Fruit fly (Drosophila melanogaster) whole organism, prepupa: Measurements from ENCODE around the gene CG14362.

Experiments used
- CG10631 ChIP-seq: fragments of 200-800 bp; sonication (Bioruptor generic); optimal IDR thresholded peaks from 2 replicates; lab custom pipeline; 2016; ENCODE audit warnings: missing biosample characterization, missing genetic modification characterization
- Sox14 ChIP-seq: fragments of 200-800 bp; sonication (Bioruptor generic); optimal IDR thresholded peaks from 3 replicates; lab custom pipeline; 2016; ENCODE audit warnings: missing biosample characterization, missing genetic modification characterization

dm6 chr3R:13816375-13816711, 38.9 kb downstream of the CG14362 start:
- TF ChIP-seq Sox14 (GFP tag; lab: Kevin White, UChicago) (peak; percentile 20), CG10631 (GFP tag; lab: Kevin White, UChicago) (no peak)
